Fruit fly (Drosophila melanogaster) whole organism, pupa: ENCODE results near the gene CG31391.

Source experiments
- CG10348 ChIP-seq: fragments of 200-800 bp; sonication (Bioruptor generic); IDR thresholded peaks from 2 replicates; pipeline ENCODE4 v1.3.6; 2022; ENCODE audit warnings: missing biosample characterization, missing genetic modification characterization
- CG9948 ChIP-seq: fragments of 200-800 bp; sonication (Bioruptor generic); optimal IDR thresholded peaks from 2 replicates; lab custom pipeline; 2018; ENCODE audit warnings: missing biosample characterization, mild to moderate bottlenecking, missing genetic modification characterization, moderate library complexity
- Pif1A ChIP-seq: fragments of 200-800 bp; sonication (Bioruptor generic); optimal IDR thresholded peaks from 3 replicates; lab custom pipeline; 2016; ENCODE audit warnings: missing biosample characterization, missing genetic modification characterization

dm6 chr3R:10699020-10699951, 5.6 kb downstream of the CG31391 start:
- TF ChIP-seq CG10348 (no peak), CG9948 (tag; lab: Kevin White, UChicago) (no peak), Pif1A (GFP tag; lab: Kevin White, UChicago) (no peak)
